Fruit fly (Drosophila melanogaster) Kc167 (cell line): Measurements from ENCODE around the gene CG14142.

Experiments
- Sin3A ChIP-seq: fragments of >200 bp; optimal IDR thresholded peaks from 2 replicates; lab custom pipeline; 2018; ENCODE audit warnings: missing external identifiers
- h ChIP-seq: fragments of >200 bp; optimal IDR thresholded peaks from 3 replicates; lab custom pipeline; 2018; ENCODE audit warnings: missing external identifiers
- psq ChIP-seq: fragments of >200 bp; optimal IDR thresholded peaks from 2 replicates; lab custom pipeline; 2017; ENCODE audit warnings: missing external identifiers
- ttk ChIP-seq: sonication (Bioruptor generic); optimal IDR thresholded peaks from 2 replicates; lab custom pipeline; 2017; ENCODE audit warnings: missing external identifiers

- no peak for TF ChIP-seq Sin3A (lab: Kevin White, UChicago)
- TF ChIP-seq psq (lab: Kevin White, UChicago), result no peak
- no peak for TF ChIP-seq ttk
- TF ChIP-seq h (lab: Kevin White, UChicago), result no peak
Measured at dm6 chr3L:11182994-11183393, 9.7 kb downstream of the CG14142 start.
